Fruit fly (Drosophila melanogaster): ENCODE results near the gene CG12075.

dm6 chrX:8901447-8901846 is 63.3 kb downstream of the CG12075 start, which contains the start of gene Rbm13:
- TF ChIP-seq CG14711 (tag; optimal IDR thresholded peaks at IDR 0.05) (no peak), CG1620 (GFP tag; optimal IDR thresholded peaks at IDR 0.05) (no peak), Crg-1 (GFP tag; optimal IDR thresholded peaks at IDR 0.05) (no peak)
